Fruit fly (Drosophila melanogaster) whole organism, prepupa: ENCODE results near the gene CG43672.

ENCODE experiments used
- Blimp-1 ChIP-seq: fragments of 200-800 bp; sonication (Bioruptor generic); optimal IDR thresholded peaks from 3 replicates; lab custom pipeline; 2017; ENCODE audit warnings: missing biosample characterization, missing genetic modification characterization, mild to moderate bottlenecking, moderate library complexity, missing genetic modification reagents
- CG10631 ChIP-seq: fragments of 200-800 bp; sonication (Bioruptor generic); optimal IDR thresholded peaks from 2 replicates; lab custom pipeline; 2016; ENCODE audit warnings: missing biosample characterization, missing genetic modification characterization
- CG10669 ChIP-seq: fragments of 200-800 bp; sonication (Bioruptor generic); optimal IDR thresholded peaks from 3 replicates; lab custom pipeline; 2018; ENCODE audit warnings: missing biosample characterization, mild to moderate bottlenecking, missing genetic modification characterization, moderate library complexity
- CG11294 ChIP-seq: fragments of 200-800 bp; sonication (Bioruptor generic); IDR thresholded peaks from 2 replicates; pipeline ENCODE4 v1.3.6; 2022; ENCODE audit warnings: missing biosample characterization, missing genetic modification characterization
- CG15336 ChIP-seq: fragments of 200-800 bp; sonication (Bioruptor generic); IDR thresholded peaks from 2 replicates; pipeline ENCODE4 v1.3.6; 2022; ENCODE audit warnings: missing biosample characterization, missing genetic modification characterization
- CG16779 ChIP-seq: fragments of 200-800 bp; sonication (Bioruptor generic); optimal IDR thresholded peaks from 3 replicates; lab custom pipeline; 2017; ENCODE audit warnings: missing biosample characterization, mild to moderate bottlenecking, missing genetic modification characterization
- CG3032 ChIP-seq: fragments of 200-800 bp; optimal IDR thresholded peaks from 2 replicates; lab custom pipeline; 2019; ENCODE audit warnings: missing biosample characterization, mild to moderate bottlenecking, missing genetic modification characterization, moderate library complexity
- CG31627 ChIP-seq: fragments of 200-800 bp; sonication (Bioruptor generic); optimal IDR thresholded peaks from 3 replicates; lab custom pipeline; 2016; ENCODE audit warnings: missing biosample characterization, missing genetic modification characterization
- CG32006 ChIP-seq: fragments of 200-800 bp; sonication (Bioruptor generic); optimal IDR thresholded peaks from 3 replicates; lab custom pipeline; 2017; ENCODE audit warnings: missing biosample characterization, mild to moderate bottlenecking, missing genetic modification characterization
- CG3919 ChIP-seq: fragments of 200-800 bp; sonication (Bioruptor generic); optimal IDR thresholded peaks from 3 replicates; lab custom pipeline; 2016; ENCODE audit warnings: missing biosample characterization, missing genetic modification characterization
- CG6163 ChIP-seq: fragments of 200-800 bp; sonication (Bioruptor generic); IDR thresholded peaks from 3 replicates; pipeline ENCODE4 v1.3.6; 2022; ENCODE audit warnings: missing biosample characterization, missing genetic modification characterization
- CG6276 ChIP-seq: fragments of 200-800 bp; sonication (Bioruptor generic); optimal IDR thresholded peaks from 2 replicates; lab custom pipeline; 2017; ENCODE audit warnings: missing biosample characterization, mild to moderate bottlenecking, missing genetic modification characterization
- CG6792 ChIP-seq: fragments of 200-800 bp; sonication (Bioruptor generic); optimal IDR thresholded peaks from 3 replicates; lab custom pipeline; 2016; ENCODE audit warnings: missing biosample characterization, missing genetic modification characterization
- CG6808 ChIP-seq: fragments of 200-800 bp; sonication (Bioruptor generic); optimal IDR thresholded peaks from 3 replicates; lab custom pipeline; 2017; ENCODE audit warnings: missing biosample characterization, missing genetic modification characterization, mild to moderate bottlenecking, moderate library complexity, missing genetic modification reagents
- CG7368 ChIP-seq: fragments of 200-800 bp; sonication (Bioruptor generic); optimal IDR thresholded peaks from 3 replicates; lab custom pipeline; 2016; ENCODE audit warnings: missing biosample characterization, missing genetic modification characterization
- CG8119 ChIP-seq: fragments of 200-800 bp; sonication (Bioruptor generic); IDR thresholded peaks from 3 replicates; pipeline ENCODE4 v1.3.6; 2022; ENCODE audit warnings: missing biosample characterization, missing genetic modification characterization
- CG8632 ChIP-seq: fragments of 200-800 bp; sonication (Bioruptor generic); optimal IDR thresholded peaks from 3 replicates; lab custom pipeline; 2016; ENCODE audit warnings: missing biosample characterization, missing genetic modification characterization
- CG9139 ChIP-seq: fragments of 200-800 bp; sonication (Bioruptor generic); optimal IDR thresholded peaks from 3 replicates; lab custom pipeline; 2017; ENCODE audit warnings: missing biosample characterization, mild to moderate bottlenecking, missing genetic modification characterization
- Eip75B ChIP-seq: fragments of 200-800 bp; sonication (Bioruptor generic); optimal IDR thresholded peaks from 3 replicates; lab custom pipeline; 2016; ENCODE audit warnings: missing biosample characterization, missing genetic modification characterization
- Eip78C ChIP-seq: fragments of 200-800 bp; sonication (Bioruptor generic); peaks from one replicate; lab custom pipeline; 2016; ENCODE audit warnings: missing biosample characterization, missing genetic modification characterization
- Hr38 ChIP-seq: sonication (Bioruptor generic); optimal IDR thresholded peaks from 2 replicates; lab custom pipeline; 2016; ENCODE audit warnings: missing biosample characterization, missing genetic modification characterization
- Hr39 ChIP-seq: fragments of 200-800 bp; sonication (Bioruptor generic); optimal IDR thresholded peaks from 2 replicates; lab custom pipeline; 2016; ENCODE audit warnings: missing biosample characterization, missing genetic modification characterization
- Lpt ChIP-seq: fragments of 200-800 bp; sonication (Bioruptor generic); optimal IDR thresholded peaks from 3 replicates; lab custom pipeline; 2016; ENCODE audit warnings: missing biosample characterization, missing genetic modification characterization
- Met ChIP-seq: fragments of 200-800 bp; sonication (Bioruptor generic); optimal IDR thresholded peaks from 3 replicates; lab custom pipeline; 2016; ENCODE audit warnings: missing biosample characterization, missing genetic modification characterization
- OdsH ChIP-seq: fragments of 200-800 bp; sonication (Bioruptor generic); optimal IDR thresholded peaks from 3 replicates; lab custom pipeline; 2016; ENCODE audit warnings: missing biosample characterization, missing genetic modification characterization
- Smox ChIP-seq: fragments of 200-800 bp; sonication (Bioruptor generic); optimal IDR thresholded peaks from 3 replicates; lab custom pipeline; 2016; ENCODE audit warnings: missing biosample characterization, missing genetic modification characterization
- Sox102F ChIP-seq: fragments of 200-800 bp; sonication (Bioruptor generic); optimal IDR thresholded peaks from 2 replicates; lab custom pipeline; 2016; ENCODE audit warnings: missing biosample characterization, mild to moderate bottlenecking, missing genetic modification characterization
- Sox15 ChIP-seq: fragments of 200-800 bp; sonication (Bioruptor generic); optimal IDR thresholded peaks from 3 replicates; lab custom pipeline; 2016; ENCODE audit warnings: missing biosample characterization, missing genetic modification characterization
- acj6 ChIP-seq: fragments of 200-800 bp; sonication (Bioruptor generic); optimal IDR thresholded peaks from 3 replicates; lab custom pipeline; 2016; ENCODE audit warnings: missing biosample characterization, missing genetic modification characterization
- cyc ChIP-seq: fragments of 200-800 bp; sonication (Bioruptor generic); optimal IDR thresholded peaks from 3 replicates; lab custom pipeline; 2016; ENCODE audit warnings: missing biosample characterization, missing genetic modification characterization
- dsx ChIP-seq: fragments of 200-800 bp; optimal IDR thresholded peaks from 3 replicates; lab custom pipeline; 2019; ENCODE audit warnings: missing biosample characterization, mild to moderate bottlenecking, missing genetic modification characterization, moderate library complexity; ENCODE audit not compliant: poor library complexity, severe bottlenecking
- eg ChIP-seq: fragments of 200-800 bp; sonication (Bioruptor generic); IDR thresholded peaks from 3 replicates; pipeline ENCODE4 v1.3.6; 2022; ENCODE audit warnings: missing biosample characterization, missing genetic modification characterization
- fd59A ChIP-seq: fragments of 200-800 bp; sonication (Bioruptor generic); optimal IDR thresholded peaks from 2 replicates; lab custom pipeline; 2017; ENCODE audit warnings: missing biosample characterization, mild to moderate bottlenecking, missing genetic modification characterization, missing genetic modification reagents
- fd85E ChIP-seq: fragments of 200-800 bp; sonication (Bioruptor generic); optimal IDR thresholded peaks from 3 replicates; lab custom pipeline; 2016; ENCODE audit warnings: missing biosample characterization, missing genetic modification characterization
- pdm3 ChIP-seq: fragments of 200-800 bp; sonication (Bioruptor generic); optimal IDR thresholded peaks from 3 replicates; lab custom pipeline; 2016; ENCODE audit warnings: missing biosample characterization, missing genetic modification characterization
- salr ChIP-seq, 2 experiments: fragments of 200-800 bp; sonication (Bioruptor generic); optimal IDR thresholded peaks; 3 replicates each; lab custom pipeline; 2016 to 2018; ENCODE audit warnings: missing biosample characterization in 2 of 2, missing genetic modification characterization in 2 of 2, mild to moderate bottlenecking in 1 of 2
- svp ChIP-seq: fragments of 200-800 bp; sonication (Bioruptor generic); peaks from one replicate; lab custom pipeline; 2016; ENCODE audit warnings: missing biosample characterization, missing genetic modification characterization
- topi ChIP-seq: fragments of 200-800 bp; sonication (Bioruptor generic); optimal IDR thresholded peaks from 3 replicates; lab custom pipeline; 2016; ENCODE audit warnings: missing biosample characterization, missing genetic modification characterization
- vri ChIP-seq: fragments of 200-800 bp; sonication (Bioruptor generic); optimal IDR thresholded peaks from 3 replicates; lab custom pipeline; 2016; ENCODE audit warnings: missing biosample characterization, mild to moderate bottlenecking, missing genetic modification characterization

CG43672 gene

dm6 chrX:15788235-15789187, 15.7 kb downstream of the CG43672 start, which contains the start of gene Rhp (continued):
- TF ChIP-seq salr (GFP tag; optimal IDR thresholded peaks at IDR 0.05; lab: Kevin White, UChicago): no peak
- no peak for TF ChIP-seq CG16779 (tag; lab: Kevin White, UChicago)
- peak; percentile 74 for TF ChIP-seq CG7368 (GFP tag; lab: Kevin White, UChicago)
- no peak for TF ChIP-seq svp (GFP tag; lab: Kevin White, UChicago)
- TF ChIP-seq Smox (GFP tag; lab: Kevin White, UChicago): peak; percentile 56
- no peak for TF ChIP-seq Lpt
- peak; percentile 47 for TF ChIP-seq dsx
- peak; percentile 69 for TF ChIP-seq CG9139 (GFP tag; lab: Kevin White, UChicago)
- peak; percentile 43 for TF ChIP-seq Eip78C (GFP tag; lab: Kevin White, UChicago)
- TF ChIP-seq CG8119 (GFP tag; lab: Robert Waterston, UW): peak; percentile 29; the same call in 1 of the 3 replicates

DNA sequence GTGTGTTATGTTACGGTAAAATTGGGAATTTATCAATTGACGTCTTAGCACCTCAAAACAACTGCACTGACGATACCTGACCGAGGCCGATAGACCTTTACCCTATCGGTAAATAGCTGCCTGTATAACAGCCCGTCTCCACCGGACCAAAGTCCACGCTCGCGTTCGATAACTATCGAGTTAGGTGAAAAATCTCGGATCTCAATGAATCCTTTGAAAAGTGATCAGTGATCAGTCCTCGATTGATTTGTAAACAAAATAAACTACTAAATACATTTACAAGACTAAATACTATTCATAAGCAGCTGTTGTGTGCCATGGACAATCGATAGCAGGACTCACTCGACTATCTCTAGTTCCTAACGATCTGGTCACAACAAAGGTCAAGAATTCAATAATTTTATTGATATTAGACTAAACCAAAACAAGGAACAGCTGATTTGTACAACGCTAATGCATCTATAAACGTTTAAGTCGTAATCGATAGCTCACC, 23.2 kb downstream of the CG43672 start, which contains the start of gene sordd1:
sordd1 (minus strand) TSS at position 78 of the 493 bp plus-strand sequence.
- peak; percentile 16 for TF ChIP-seq Eip78C (GFP tag; lab: Kevin White, UChicago)

DNA sequence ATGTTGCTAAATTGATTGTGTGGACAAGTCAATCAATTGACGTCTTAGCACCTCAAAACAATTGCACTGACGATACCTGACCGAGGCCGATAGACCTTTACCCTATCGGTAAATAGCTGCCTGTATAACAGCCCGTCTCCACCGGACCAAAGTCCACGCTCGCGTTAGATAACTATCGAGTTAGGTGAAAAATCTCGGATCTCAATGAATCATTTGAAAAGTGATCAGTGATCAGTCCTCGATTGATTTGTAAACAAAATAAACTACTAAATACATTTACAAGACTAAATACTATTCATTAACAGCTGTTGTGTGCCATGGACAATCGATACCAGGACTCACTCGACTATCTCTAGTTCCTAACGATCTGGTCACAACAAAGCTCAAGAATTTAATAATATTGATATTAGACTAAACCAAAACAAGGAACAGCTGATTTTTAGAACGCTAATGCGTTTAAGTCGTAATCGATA, 26.4 kb downstream of the CG43672 start, which contains the start of the genes sordd2 and CG15602:
sordd2 (minus strand) TSS at position 78 of the 473 bp plus-strand sequence.
CG15602 (plus strand) TSS at position 342 of the 473 bp plus-strand sequence.
- peak; percentile 84 for TF ChIP-seq svp (GFP tag; lab: Kevin White, UChicago)
- peak; percentile 23 for TF ChIP-seq Eip78C (GFP tag; lab: Kevin White, UChicago)
- TF ChIP-seq eg (GFP tag; lab: Robert Waterston, UW): 0 out of 3 replicates have a peak, but pooled peaks have one; percentile 44
- TF ChIP-seq, all 60 proteins: peak for 3; not testable (repeated sequence) for 57

DNA sequence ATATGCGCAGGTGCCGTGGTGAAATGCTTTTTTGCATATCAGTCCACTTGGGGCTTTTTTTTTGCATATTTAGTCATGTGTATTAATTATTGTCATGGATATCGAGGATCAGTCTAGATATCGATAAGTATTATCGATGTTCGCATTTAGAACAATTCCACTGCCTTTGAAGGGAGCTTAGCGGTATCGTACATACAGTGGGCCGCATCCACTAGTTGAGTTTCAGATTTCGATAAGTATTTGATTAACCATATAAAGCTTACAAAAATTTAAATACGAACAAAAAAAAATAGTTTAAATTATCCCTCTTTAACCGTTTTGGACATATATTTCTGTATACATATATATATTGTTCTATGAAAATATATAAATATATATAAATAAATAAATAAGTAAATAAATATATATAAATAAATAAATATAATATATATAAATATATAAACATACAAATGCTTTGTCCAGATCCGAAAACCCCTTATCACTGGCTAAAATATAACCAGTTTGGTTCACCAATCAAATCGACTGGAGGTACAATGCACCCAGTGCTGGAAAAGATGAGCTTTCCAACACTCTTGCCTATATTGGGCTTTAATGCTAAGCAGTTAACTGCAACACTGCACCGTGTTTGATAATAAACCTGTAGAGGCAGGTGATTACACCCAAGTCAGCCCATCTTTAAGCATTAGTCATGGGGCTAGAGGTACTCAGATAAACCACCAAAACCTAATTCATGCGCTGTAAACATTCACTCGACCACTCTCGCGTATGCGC, 30.3 kb downstream of the CG43672 start:
- TF ChIP-seq fd85E (GFP tag; lab: Kevin White, UChicago) (no peak), CG16779 (tag; lab: Kevin White, UChicago) (no peak), CG10669 (GFP tag; lab: Kevin White, UChicago) (no peak), CG11294 (GFP tag; lab: Robert Waterston, UW) (no peak), fd59A (GFP tag; lab: Kevin White, UChicago) (no peak), Blimp-1 (no peak), vri (peak; percentile 52), CG32006 (GFP tag; lab: Kevin White, UChicago) (peak; percentile 53), topi (GFP tag; lab: Kevin White, UChicago) (no peak), Hr39 (GFP tag; lab: Kevin White, UChicago) (peak; percentile 12), CG10631 (GFP tag; lab: Kevin White, UChicago) (peak; percentile 46), Met (GFP tag; lab: Kevin White, UChicago) (no peak), CG9139 (GFP tag; lab: Kevin White, UChicago) (no peak), dsx (peak; percentile 23), acj6 (GFP tag; lab: Kevin White, UChicago) (peak; percentile 14), CG6808 (GFP tag; lab: Kevin White, UChicago) (no peak), Sox102F (GFP tag; lab: Kevin White, UChicago) (no peak), cyc (GFP tag; lab: Kevin White, UChicago) (no peak), pdm3 (GFP tag; lab: Kevin White, UChicago) (no peak), CG6276 (GFP tag; lab: Kevin White, UChicago) (peak; percentile 26), CG6792 (GFP tag; lab: Kevin White, UChicago) (no peak), OdsH (GFP tag; lab: Kevin White, UChicago) (peak; percentile 23), CG3919 (peak; percentile 42), eg (GFP tag; lab: Robert Waterston, UW) (peak; percentile 21; the same call in 1 of the 3 replicates), CG8632 (GFP tag; lab: Kevin White, UChicago) (peak; percentile 14), CG31627 (GFP tag; lab: Kevin White, UChicago) (peak; percentile 13), CG6163 (GFP tag; lab: Robert Waterston, UW) (peak; percentile 17; the same call in 1 of the 3 replicates), Sox15 (no peak), CG15336 (GFP tag; lab: Robert Waterston, UW) (no peak), svp (GFP tag; lab: Kevin White, UChicago) (peak; percentile 68), Smox (GFP tag; lab: Kevin White, UChicago) (no peak), Hr38 (GFP tag; lab: Kevin White, UChicago) (no peak), CG3032 (tag; lab: Kevin White, UChicago) (peak; percentile 28), Eip75B (GFP tag; lab: Kevin White, UChicago) (no peak)
